Fruit fly (Drosophila melanogaster) whole organism, embryonic: Measurements from ENCODE around the gene CG32278.

Experiments
- Ada2b ChIP-seq: fragments of 200-800 bp; sonication (Bioruptor generic); IDR thresholded peaks from 2 replicates; pipeline ENCODE4 v1.3.6; 2022; ENCODE audit warnings: missing biosample characterization, missing genetic modification characterization
- CG1024 ChIP-seq: fragments of 200-800 bp; sonication (Bioruptor generic); IDR thresholded peaks from 2 replicates; pipeline ENCODE4 v1.3.6; 2022; ENCODE audit warnings: missing biosample characterization, missing genetic modification characterization
- CG10431 ChIP-seq: fragments of 200-800 bp; sonication (Bioruptor generic); optimal IDR thresholded peaks from 3 replicates; lab custom pipeline; 2018; ENCODE audit warnings: missing biosample characterization, mild to moderate bottlenecking, missing genetic modification characterization
- CG10543 ChIP-seq: fragments of 200-800 bp; sonication (Bioruptor generic); optimal IDR thresholded peaks from 3 replicates; lab custom pipeline; 2017; ENCODE audit warnings: missing biosample characterization, mild to moderate bottlenecking, missing genetic modification characterization, moderate library complexity
- CG10959 ChIP-seq: fragments of 200-800 bp; sonication (Bioruptor generic); IDR thresholded peaks from 2 replicates; pipeline ENCODE4 v1.3.6; 2022; ENCODE audit warnings: missing biosample characterization, missing genetic modification characterization
- CG11723 ChIP-seq: fragments of 200-800 bp; sonication (Bioruptor generic); optimal IDR thresholded peaks from 2 replicates; lab custom pipeline; 2017; ENCODE audit warnings: missing biosample characterization, mild to moderate bottlenecking, missing genetic modification characterization
- CG12299 ChIP-seq: fragments of 200-800 bp; sonication (Bioruptor generic); optimal IDR thresholded peaks from 2 replicates; lab custom pipeline; 2018; ENCODE audit warnings: missing biosample characterization, mild to moderate bottlenecking, missing genetic modification characterization
- CG1233 ChIP-seq: fragments of 200-800 bp; sonication (Bioruptor generic); optimal IDR thresholded peaks from 4 replicates; lab custom pipeline; 2018; ENCODE audit warnings: missing biosample characterization, mild to moderate bottlenecking, missing genetic modification characterization
- CG13296 ChIP-seq: fragments of 200-800 bp; sonication (Bioruptor generic); optimal IDR thresholded peaks from 3 replicates; lab custom pipeline; 2018; ENCODE audit warnings: missing biosample characterization, mild to moderate bottlenecking, missing genetic modification characterization
- CG14860 ChIP-seq: fragments of 200-800 bp; sonication (Bioruptor generic); IDR thresholded peaks from 3 replicates; pipeline ENCODE4 v1.3.6; 2022; ENCODE audit warnings: missing biosample characterization, missing genetic modification characterization; ENCODE audit not compliant: partially characterized antibody
- CG1529 ChIP-seq: fragments of 200-800 bp; sonication (Bioruptor generic); optimal IDR thresholded peaks from 3 replicates; lab custom pipeline; 2018; ENCODE audit warnings: missing biosample characterization, missing genetic modification characterization
- CG15601 ChIP-seq: fragments of 200-800 bp; sonication (Bioruptor generic); optimal IDR thresholded peaks from 3 replicates; lab custom pipeline; 2019; ENCODE audit warnings: missing biosample characterization, mild to moderate bottlenecking, missing genetic modification characterization, moderate library complexity
- CG15696 ChIP-seq: fragments of 200-800 bp; sonication (Bioruptor generic); optimal IDR thresholded peaks from 2 replicates; lab custom pipeline; 2019; ENCODE audit warnings: missing biosample characterization, mild to moderate bottlenecking, missing genetic modification characterization, moderate library complexity
- CG16779 ChIP-seq: fragments of 200-800 bp; sonication (Bioruptor generic); IDR thresholded peaks from 2 replicates; pipeline ENCODE4 v1.3.6; 2022; ENCODE audit warnings: missing biosample characterization, missing genetic modification characterization
- CG16863 ChIP-seq: fragments of 200-800 bp; sonication (Bioruptor generic); optimal IDR thresholded peaks from 3 replicates; lab custom pipeline; 2016; ENCODE audit warnings: missing biosample characterization, missing genetic modification characterization
- CG17328 ChIP-seq: fragments of 200-800 bp; sonication (Bioruptor generic); IDR thresholded peaks from 2 replicates; pipeline ENCODE4 v1.3.6; 2022; ENCODE audit warnings: missing biosample characterization, missing genetic modification characterization
- CG17912 ChIP-seq: fragments of 200-800 bp; sonication (Bioruptor generic); optimal IDR thresholded peaks from 2 replicates; lab custom pipeline; 2018; ENCODE audit warnings: missing biosample characterization, mild to moderate bottlenecking, missing genetic modification characterization
- CG3995 ChIP-seq: fragments of 200-800 bp; sonication (Bioruptor generic); optimal IDR thresholded peaks from 3 replicates; lab custom pipeline; 2016; ENCODE audit warnings: missing biosample characterization, missing genetic modification characterization
- CG4328 ChIP-seq: fragments of 200-800 bp; sonication (Bioruptor generic); optimal IDR thresholded peaks from 3 replicates; lab custom pipeline; 2017; ENCODE audit warnings: missing biosample characterization, missing genetic modification reagents, missing genetic modification characterization
- CG43689 ChIP-seq: fragments of 200-800 bp; sonication (Bioruptor generic); IDR thresholded peaks from 2 replicates; pipeline ENCODE4 v1.3.6; 2022; ENCODE audit warnings: missing biosample characterization, missing genetic modification characterization
- CG4617 ChIP-seq: fragments of 200-800 bp; sonication (Bioruptor generic); optimal IDR thresholded peaks from 3 replicates; lab custom pipeline; 2016; ENCODE audit warnings: missing biosample characterization, missing genetic modification characterization, borderline replicate concordance
- CG4854 ChIP-seq: fragments of 200-800 bp; sonication (Bioruptor generic); optimal IDR thresholded peaks from 2 replicates; lab custom pipeline; 2016; ENCODE audit warnings: missing biosample characterization, missing genetic modification characterization, inconsistent platforms
- CG5180 ChIP-seq: fragments of 200-800 bp; sonication (Bioruptor generic); optimal IDR thresholded peaks from 3 replicates; lab custom pipeline; 2017; ENCODE audit warnings: missing biosample characterization, missing genetic modification characterization, mild to moderate bottlenecking, moderate library complexity, missing genetic modification reagents
- CG7357 ChIP-seq: fragments of 200-800 bp; sonication (Bioruptor generic); IDR thresholded peaks from 3 replicates; pipeline ENCODE4 v1.3.6; 2022; ENCODE audit warnings: missing biosample characterization, missing genetic modification characterization
- CG7745 ChIP-seq: fragments of 200-800 bp; sonication (Bioruptor generic); optimal IDR thresholded peaks from 2 replicates; lab custom pipeline; 2018; ENCODE audit warnings: missing biosample characterization, mild to moderate bottlenecking, missing genetic modification characterization, moderate library complexity
- CG8089 ChIP-seq: fragments of 200-800 bp; sonication (Bioruptor generic); optimal IDR thresholded peaks from 3 replicates; lab custom pipeline; 2016; ENCODE audit warnings: missing biosample characterization, missing genetic modification characterization
- CG8478 ChIP-seq: fragments of >200 bp; optimal IDR thresholded peaks from 2 replicates; lab custom pipeline; 2018
- Chrac-16 ChIP-seq: fragments of 200-800 bp; sonication (Bioruptor generic); optimal IDR thresholded peaks from 3 replicates; lab custom pipeline; 2016; ENCODE audit warnings: missing biosample characterization, missing genetic modification characterization
- Dfd ChIP-seq, 2 experiments: fragments of >200 bp; optimal IDR thresholded peaks; 2 replicates each; lab custom pipeline; 2017; ENCODE audit warnings: missing biosample characterization in 2 of 2, missing genetic modification characterization in 2 of 2
- Gug ChIP-seq: fragments of 200-800 bp; sonication (Bioruptor generic); IDR thresholded peaks from 4 replicates; pipeline ENCODE4 v1.3.6; 2022; ENCODE audit warnings: missing biosample characterization, missing genetic modification characterization
- H15 ChIP-seq: fragments of 200-800 bp; sonication (Bioruptor generic); IDR thresholded peaks from 3 replicates; pipeline ENCODE4 v1.3.6; 2022; ENCODE audit warnings: missing biosample characterization, missing genetic modification characterization
- Hr3 ChIP-seq: fragments of 200-800 bp; sonication (Bioruptor generic); optimal IDR thresholded peaks from 3 replicates; lab custom pipeline; 2016; ENCODE audit warnings: missing biosample characterization, missing genetic modification characterization
- Hr39 ChIP-seq: fragments of >200 bp; optimal IDR thresholded peaks from 2 replicates; lab custom pipeline; 2017
- Jarid2 ChIP-seq: fragments of 200-800 bp; sonication (Bioruptor generic); optimal IDR thresholded peaks from 3 replicates; lab custom pipeline; 2017; ENCODE audit warnings: mild to moderate bottlenecking, missing biosample characterization, missing genetic modification reagents, missing genetic modification characterization
- MBD-R2 ChIP-seq: fragments of 200-800 bp; sonication (Bioruptor generic); IDR thresholded peaks from 2 replicates; pipeline ENCODE4 v1.3.6; 2022; ENCODE audit warnings: missing biosample characterization, missing genetic modification characterization
- Max ChIP-seq: fragments of 200-800 bp; sonication (Bioruptor generic); optimal IDR thresholded peaks from 2 replicates; lab custom pipeline; 2016; ENCODE audit warnings: missing biosample characterization, mild to moderate bottlenecking, missing genetic modification characterization
- Meics ChIP-seq: fragments of 200-800 bp; sonication (Bioruptor generic); optimal IDR thresholded peaks from 2 replicates; lab custom pipeline; 2017; ENCODE audit warnings: missing biosample characterization, mild to moderate bottlenecking, missing genetic modification characterization
- Nf-YA ChIP-seq: fragments of 200-800 bp; sonication (Bioruptor generic); IDR thresholded peaks from 2 replicates; pipeline ENCODE4 v1.3.6; 2022; ENCODE audit warnings: missing biosample characterization, missing genetic modification characterization
- Nf-YB ChIP-seq: fragments of 200-800 bp; sonication (Bioruptor generic); optimal IDR thresholded peaks from 3 replicates; lab custom pipeline; 2019; ENCODE audit warnings: missing biosample characterization, mild to moderate bottlenecking, missing genetic modification characterization, moderate library complexity
- Trl ChIP-seq, 3 experiments: fragments of >200 bp in 2 of 3; fragments of 200-800 bp in 1 of 3; sonication (Bioruptor generic) in 1 of 3; optimal IDR thresholded peaks; 2 replicates in 1 of 3; 3 replicates in 2 of 3; lab custom pipeline; 2016 to 2017; ENCODE audit warnings: missing biosample characterization in 1 of 3, missing genetic modification characterization in 1 of 3
- ara ChIP-seq: fragments of 200-800 bp; sonication (Bioruptor generic); IDR thresholded peaks from 2 replicates; pipeline ENCODE4 v1.3.6; 2022; ENCODE audit warnings: missing biosample characterization, missing genetic modification characterization
- ase ChIP-seq: fragments of 200-800 bp; sonication (Bioruptor generic); IDR thresholded peaks from 3 replicates; pipeline ENCODE4 v1.3.6; 2022; ENCODE audit warnings: missing biosample characterization, missing genetic modification characterization
- dan ChIP-seq: fragments of 200-800 bp; sonication (Bioruptor generic); IDR thresholded peaks from 2 replicates; pipeline ENCODE4 v1.3.6; 2022; ENCODE audit warnings: missing biosample characterization, missing genetic modification characterization
- gcm2 ChIP-seq: fragments of 200-800 bp; sonication (Bioruptor generic); optimal IDR thresholded peaks from 2 replicates; lab custom pipeline; 2016; ENCODE audit warnings: missing biosample characterization, missing genetic modification characterization
- ken ChIP-seq: fragments of 200-800 bp; sonication (Bioruptor generic); IDR thresholded peaks from 3 replicates; pipeline ENCODE4 v1.3.6; 2022; ENCODE audit warnings: missing biosample characterization, missing genetic modification characterization
- lbe ChIP-seq: fragments of 200-800 bp; sonication (Bioruptor generic); optimal IDR thresholded peaks from 2 replicates; lab custom pipeline; 2016; ENCODE audit warnings: missing biosample characterization, mild to moderate bottlenecking, missing genetic modification characterization
- otp ChIP-seq: fragments of 200-800 bp; sonication (Bioruptor generic); IDR thresholded peaks from 3 replicates; pipeline ENCODE4, ENCODE4 v1.3.6; 2022; ENCODE audit warnings: missing biosample characterization, missing genetic modification characterization
- pb ChIP-seq: fragments of 200-800 bp; sonication (Bioruptor generic); optimal IDR thresholded peaks from 3 replicates; lab custom pipeline; 2016; ENCODE audit warnings: missing biosample characterization, missing genetic modification characterization
- pum ChIP-seq: fragments of 200-800 bp; sonication (Bioruptor generic); optimal IDR thresholded peaks from 2 replicates; lab custom pipeline; 2016; ENCODE audit warnings: missing biosample characterization, missing genetic modification characterization
- repo ChIP-seq: fragments of 200-800 bp; sonication (Bioruptor generic); optimal IDR thresholded peaks from 2 replicates; lab custom pipeline; 2016; ENCODE audit warnings: missing biosample characterization, missing genetic modification characterization
- sim ChIP-seq: fragments of 200-800 bp; sonication (Bioruptor generic); IDR thresholded peaks from 2 replicates; pipeline ENCODE4 v1.3.6; 2022; ENCODE audit warnings: missing biosample characterization, missing genetic modification characterization
- vvl ChIP-seq: fragments of 200-800 bp; sonication (Bioruptor generic); IDR thresholded peaks from 2 replicates; pipeline ENCODE4 v1.3.6; 2022; ENCODE audit warnings: missing biosample characterization, missing genetic modification characterization

CG32278 gene

DNA sequence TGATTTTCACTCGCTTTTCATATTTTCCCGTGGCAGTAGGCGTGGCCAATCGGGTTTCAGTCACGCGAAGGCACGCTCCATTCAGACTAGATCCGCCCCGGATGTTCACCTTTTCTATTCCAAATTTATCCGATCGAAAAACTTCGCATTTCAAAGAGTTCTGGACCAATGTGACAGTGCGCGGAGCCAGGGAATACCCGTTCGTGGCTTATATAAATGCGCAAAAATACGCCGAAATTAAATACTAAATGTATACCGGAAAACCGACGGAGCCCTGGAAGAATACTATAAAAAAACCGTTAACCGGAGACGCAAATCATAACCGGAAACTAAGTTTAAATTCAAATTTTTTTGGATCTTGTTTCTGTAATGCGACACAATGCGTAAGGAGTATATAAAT, 41.5 kb upstream of the CG32278 start, which contains the start of gene promL (continued):
- TF ChIP-seq CG8478 (lab: Kevin White, UChicago) (no peak), CG17912 (GFP tag; lab: Kevin White, UChicago) (peak; percentile 85), Chrac-16 (no peak), Ada2b (GFP tag; lab: Robert Waterston, UW) (peak; percentile 29; the same call in 1 of the 2 replicates), repo (GFP tag; lab: Kevin White, UChicago) (peak; percentile 48), CG3995 (GFP tag; lab: Kevin White, UChicago) (peak; percentile 22), sim (0 out of 2 replicates have a peak, but pooled peaks have one; percentile 4), Nf-YA (GFP tag; lab: Robert Waterston, UW) (no peak), CG4328 (GFP tag; lab: Kevin White, UChicago) (peak; percentile 49), CG8089 (GFP tag; lab: Kevin White, UChicago) (no peak), Jarid2 (GFP tag; lab: Kevin White, UChicago) (peak; percentile 77), Max (GFP tag; lab: Kevin White, UChicago) (peak; percentile 11), Hr39 (lab: Kevin White, UChicago) (no peak), CG15696 (tag; lab: Kevin White, UChicago) (peak; percentile 27), CG16863 (GFP tag; lab: Kevin White, UChicago) (peak; percentile 9), CG16779 (no peak), CG5180 (GFP tag; lab: Kevin White, UChicago) (peak; percentile 27), CG7357 (GFP tag; lab: Robert Waterston, UW) (no peak), Meics (peak; percentile 80), CG17328 (GFP tag; lab: Robert Waterston, UW) (peak; percentile 39; the same call in 1 of the 2 replicates), H15 (GFP tag; lab: Robert Waterston, UW) (no peak), ara (GFP tag; lab: Robert Waterston, UW) (0 out of 2 replicates have a peak, but pooled peaks have one; percentile 12), gcm2 (GFP tag; lab: Kevin White, UChicago) (no peak), CG43689 (GFP tag; lab: Robert Waterston, UW) (no peak), Gug (no peak), vvl (GFP tag; lab: Robert Waterston, UW) (peak; percentile 68), CG13296 (GFP tag; lab: Kevin White, UChicago) (peak; percentile 76), pum (GFP tag; lab: Kevin White, UChicago) (peak; percentile 16), Trl (optimal IDR thresholded peaks at IDR 0.05; lab: Kevin White, UChicago) (no peak), Trl (GFP tag; optimal IDR thresholded peaks at IDR 0.05; lab: Kevin White, UChicago) (peak; percentile 77), Hr3 (GFP tag; lab: Kevin White, UChicago) (no peak), otp (no peak), MBD-R2 (peak; percentile 85), pb (GFP tag; lab: Kevin White, UChicago) (peak; percentile 67), CG15601 (tag; lab: Kevin White, UChicago) (peak; percentile 71), CG11723 (GFP tag; lab: Kevin White, UChicago) (peak; percentile 28), CG1233 (peak; percentile 53), CG1529 (peak; percentile 7), CG14860 (GFP tag; lab: Robert Waterston, UW) (no peak), CG10959 (GFP tag; lab: Robert Waterston, UW) (no peak), dan (no peak), CG1024 (GFP tag; lab: Robert Waterston, UW) (no peak), CG7745 (tag; lab: Kevin White, UChicago) (no peak), CG10431 (GFP tag; lab: Kevin White, UChicago) (peak; percentile 66), CG10543 (peak; percentile 76), Nf-YB (peak; percentile 58), ase (GFP tag; lab: Robert Waterston, UW) (0 out of 3 replicates have a peak, but pooled peaks have one; percentile 35), lbe (GFP tag; lab: Kevin White, UChicago) (peak; percentile 54), CG4854 (GFP tag; lab: Kevin White, UChicago) (peak; percentile 18), Dfd (GFP tag; optimal IDR thresholded peaks at IDR 0.05; lab: Kevin White, UChicago) (no peak), CG4617 (peak; percentile 74), CG12299 (tag; lab: Kevin White, UChicago) (peak; percentile 48), ken (GFP tag; lab: Robert Waterston, UW) (no peak)
